Worm (Caenorhabditis elegans): Measurements from ENCODE around the gene rgef-1.
A peak's percentile ranks its signal among the peaks of the same experiment; 100 is the strongest.

The rgef-1 gene

ce11 chrV:9608256-9608655, 46.8 kb upstream of the rgef-1 start, which contains the start of gene dop-2:
dop-2 (plus strand) TSS chrV:9608556.
- TF ChIP-seq dpl-1 (GFP tag; optimal IDR thresholded peaks at IDR 0.05) (no peak), jun-1 (tag; optimal IDR thresholded peaks at IDR 0.05) (no peak), fkh-10 (GFP tag; optimal IDR thresholded peaks at IDR 0.05) (no peak), nhr-84 (tag; optimal IDR thresholded peaks at IDR 0.05) (no peak), ceh-82 (tag; optimal IDR thresholded peaks at IDR 0.05) (no peak)

- TF ChIP-seq hpl-2 (GFP tag; optimal IDR thresholded peaks at IDR 0.05): no peak
- no peak for TF ChIP-seq lin-14 (GFP tag; optimal IDR thresholded peaks at IDR 0.05)
- TF ChIP-seq unc-30 (tag; optimal IDR thresholded peaks at IDR 0.05): no peak
- TF ChIP-seq nhr-47 (tag; optimal IDR thresholded peaks at IDR 0.05): no peak
- no peak for TF ChIP-seq nhr-71 (tag; optimal IDR thresholded peaks at IDR 0.05)
- TF ChIP-seq rnt-1 (tag; optimal IDR thresholded peaks at IDR 0.05): no peak
- TF ChIP-seq nhr-76 (tag; optimal IDR thresholded peaks at IDR 0.05): no peak
- TF ChIP-seq lin-39 (tag; optimal IDR thresholded peaks at IDR 0.05): no peak
- TF ChIP-seq mep-1 (tag; optimal IDR thresholded peaks at IDR 0.05): no peak
Observed at ce11 chrV:9590317-9590716, 28.8 kb upstream of the rgef-1 start, which contains the start of gene K09G1.2. K09G1.2 (plus strand) TSS chrV:9590617.

ce11 chrV:9588574-9588973, 27.1 kb upstream of the rgef-1 start:
- TF ChIP-seq lin-14 (GFP tag; optimal IDR thresholded peaks at IDR 0.05) (peak; percentile 57), nhr-71 (tag; optimal IDR thresholded peaks at IDR 0.05) (peak; percentile 5), sptf-1 (tag; optimal IDR thresholded peaks at IDR 0.05) (no peak), mep-1 (tag; optimal IDR thresholded peaks at IDR 0.05) (peak; percentile 16), nhr-20 (tag; optimal IDR thresholded peaks at IDR 0.05) (peak; percentile 22), elt-3 (tag; optimal IDR thresholded peaks at IDR 0.05) (peak in 2 of 6 experiments; percentile 40 to 41), nhr-85 (tag) (peak; percentile 68), vab-15 (tag; optimal IDR thresholded peaks at IDR 0.05) (no peak), zip-4 (GFP tag; optimal IDR thresholded peaks at IDR 0.05) (no peak), blmp-1 (tag; optimal IDR thresholded peaks at IDR 0.05) (peak; percentile 68), efl-1 (optimal IDR thresholded peaks at IDR 0.05) (no peak), efl-1 (GFP tag; optimal IDR thresholded peaks at IDR 0.05 in 1 of 2) (no peak), unc-62 (GFP tag; optimal IDR thresholded peaks at IDR 0.05) (no peak), pqm-1 (tag; optimal IDR thresholded peaks at IDR 0.05) (no peak), aha-1 (tag; optimal IDR thresholded peaks at IDR 0.05) (no peak), snu-23 (GFP tag; optimal IDR thresholded peaks at IDR 0.05) (peak; percentile 34), xbp-1 (tag; optimal IDR thresholded peaks at IDR 0.05) (no peak)

- peak; percentile 12 for TF ChIP-seq nhr-85 (tag)
- TF ChIP-seq elt-3 (tag; optimal IDR thresholded peaks at IDR 0.05): peak in 1 of 6 experiments; percentile 26
- TF ChIP-seq tbx-2 (tag; optimal IDR thresholded peaks at IDR 0.05): no peak
- TF ChIP-seq efl-1 (optimal IDR thresholded peaks at IDR 0.05): no peak
- peak in 1 of 2 experiments; percentile 21 for TF ChIP-seq efl-1 (GFP tag; optimal IDR thresholded peaks at IDR 0.05 in 1 of 2)
- TF ChIP-seq lin-14 (GFP tag; optimal IDR thresholded peaks at IDR 0.05): peak; percentile 19
- TF ChIP-seq tlp-1 (tag; optimal IDR thresholded peaks at IDR 0.05): no peak
- peak; percentile 77 for TF ChIP-seq blmp-1 (tag; optimal IDR thresholded peaks at IDR 0.05)
Observed at ce11 chrV:9587619-9588018, 26.1 kb upstream of the rgef-1 start.

- TF ChIP-seq lin-14 (GFP tag; optimal IDR thresholded peaks at IDR 0.05): peak; percentile 28
- no peak for TF ChIP-seq ets-5 (GFP tag; IDR thresholded peaks at IDR 0.05)
- TF ChIP-seq fkh-4 (tag; optimal IDR thresholded peaks at IDR 0.05; ENCODE audit: borderline replicate concordance): no peak
- TF ChIP-seq egl-27 (tag; optimal IDR thresholded peaks at IDR 0.05): no peak
- TF ChIP-seq mab-9 (GFP tag; IDR thresholded peaks at IDR 0.05): no peak
- peak; percentile 51 for TF ChIP-seq blmp-1 (tag; optimal IDR thresholded peaks at IDR 0.05)
- TF ChIP-seq sptf-1 (tag; optimal IDR thresholded peaks at IDR 0.05): no peak
- no peak for TF ChIP-seq rnt-1 (tag; optimal IDR thresholded peaks at IDR 0.05)
- no peak for TF ChIP-seq lin-13 (GFP tag; optimal IDR thresholded peaks at IDR 0.05)
- peak; percentile 52 for TF ChIP-seq nhr-85 (tag)
- no peak for TF ChIP-seq dpl-1 (GFP tag; optimal IDR thresholded peaks at IDR 0.05)
- peak in 2 of 6 experiments; percentile 7 to 41 for TF ChIP-seq elt-3 (tag; optimal IDR thresholded peaks at IDR 0.05)
- TF ChIP-seq ceh-8 (GFP tag; optimal IDR thresholded peaks at IDR 0.05): no peak
- TF ChIP-seq jun-1 (tag; optimal IDR thresholded peaks at IDR 0.05): no peak
Observed at ce11 chrV:9584263-9584662, 22.8 kb upstream of the rgef-1 start.
